Fruit fly (Drosophila melanogaster): ENCODE measurements around the gene CG6621.

CG6621 gene

dm6 chr3R:10886462-10887315 is 6.6 kb downstream of the CG6621 start (continued):
- TF ChIP-seq kah (GFP tag; optimal IDR thresholded peaks at IDR 0.05) (peak; percentile 89), CG16815 (GFP tag; optimal IDR thresholded peaks at IDR 0.05) (peak; percentile 85), CG10431 (GFP tag; optimal IDR thresholded peaks at IDR 0.05) (peak; percentile 49), insv (GFP tag; optimal IDR thresholded peaks at IDR 0.05) (peak in 1 of 2 experiments; percentile 71), twi (tag; optimal IDR thresholded peaks at IDR 0.05) (peak; percentile 56), maf-S (GFP tag; optimal IDR thresholded peaks at IDR 0.05) (peak; percentile 82), Dek (tag; optimal IDR thresholded peaks at IDR 0.05) (peak; percentile 86), az2 (GFP tag; optimal IDR thresholded peaks at IDR 0.05) (peak; percentile 86), Spps (tag; optimal IDR thresholded peaks at IDR 0.05) (peak; percentile 70), CG2116 (GFP tag; optimal IDR thresholded peaks at IDR 0.05) (peak; percentile 47), Drgx (GFP tag; IDR thresholded peaks at IDR 0.05) (peak; percentile 94), mam (GFP tag; optimal IDR thresholded peaks at IDR 0.05) (peak; percentile 91), CG34376 (GFP tag; optimal IDR thresholded peaks at IDR 0.05) (peak; percentile 94), CG7963 (GFP tag; IDR thresholded peaks at IDR 0.05; ENCODE audit: partially characterized antibody) (no peak), gce (GFP tag; IDR thresholded peaks at IDR 0.05) (peak; percentile 56; the same call in 2 of the 3 replicates), Lpt (GFP tag; optimal IDR thresholded peaks at IDR 0.05) (no peak), emc (GFP tag; optimal IDR thresholded peaks at IDR 0.05) (peak; percentile 53), CG3065 (GFP tag; optimal IDR thresholded peaks at IDR 0.05) (no peak), CG32772 (GFP tag; IDR thresholded peaks at IDR 0.05) (peak; percentile 85), CG18619 (GFP tag; optimal IDR thresholded peaks at IDR 0.05) (peak; percentile 90), eve (GFP tag; optimal IDR thresholded peaks at IDR 0.05) (no peak), gem (tag; optimal IDR thresholded peaks at IDR 0.05) (peak; percentile 94), salm (tag; optimal IDR thresholded peaks at IDR 0.05) (peak; percentile 84), caup (GFP tag; optimal IDR thresholded peaks at IDR 0.05; ENCODE audit: severe bottlenecking) (peak; percentile 90), sr (GFP tag; IDR thresholded peaks at IDR 0.05) (0 out of 3 replicates have a peak, but pooled peaks have one; percentile 2), NC2α (GFP tag; optimal IDR thresholded peaks at IDR 0.05) (peak; percentile 66), NFAT (GFP tag; IDR thresholded peaks at IDR 0.05) (peak; percentile 73), Bteb2 (GFP tag; optimal IDR thresholded peaks at IDR 0.05) (peak; percentile 88), CG43689 (GFP tag; IDR thresholded peaks at IDR 0.05) (peak; percentile 69), dpn (GFP tag; optimal IDR thresholded peaks at IDR 0.05) (peak; percentile 78 to 89), CG4617 (GFP tag; optimal IDR thresholded peaks at IDR 0.05; ENCODE audit: borderline replicate concordance) (peak; percentile 36), CG17612 (GFP tag; IDR thresholded peaks at IDR 0.05) (peak; percentile 30; the same call in 1 of the 2 replicates), CG6765 (GFP tag; optimal IDR thresholded peaks at IDR 0.05) (peak; percentile 85), Dll (GFP tag; IDR thresholded peaks at IDR 0.05; ENCODE audit: partially characterized antibody) (0 out of 4 replicates have a peak, but pooled peaks have one; percentile 49), CG15011 (GFP tag; optimal IDR thresholded peaks at IDR 0.05) (peak; percentile 85), E2f1 (GFP tag; IDR thresholded peaks at IDR 0.05) (no peak; the same call in none of the 2 replicates), pros (GFP tag; optimal IDR thresholded peaks at IDR 0.05) (peak; percentile 23), CG15479 (GFP tag; optimal IDR thresholded peaks at IDR 0.05) (no peak), crol (GFP tag; IDR thresholded peaks at IDR 0.05) (peak; percentile 92), CG1602 (GFP tag; optimal IDR thresholded peaks at IDR 0.05) (peak; percentile 83), CG11695 (GFP tag; IDR thresholded peaks at IDR 0.05) (peak; percentile 85), ab (GFP tag; optimal IDR thresholded peaks at IDR 0.05) (peak; percentile 25), yki (optimal IDR thresholded peaks at IDR 0.05) (peak; percentile 55), CG12299 (tag; optimal IDR thresholded peaks at IDR 0.05) (peak; percentile 82), Elba2 (GFP tag; optimal IDR thresholded peaks at IDR 0.05) (no peak), CG1832 (GFP tag; optimal IDR thresholded peaks at IDR 0.05) (no peak), CG17912 (GFP tag; optimal IDR thresholded peaks at IDR 0.05) (no peak), dmrt99B (tag; optimal IDR thresholded peaks at IDR 0.05) (peak; percentile 92), Blimp-1 (GFP tag; optimal IDR thresholded peaks at IDR 0.05) (peak; percentile 85)
